Fruit fly (Drosophila melanogaster): ENCODE measurements around the gene Cdk5alpha.

Gene Cdk5alpha

DNA sequence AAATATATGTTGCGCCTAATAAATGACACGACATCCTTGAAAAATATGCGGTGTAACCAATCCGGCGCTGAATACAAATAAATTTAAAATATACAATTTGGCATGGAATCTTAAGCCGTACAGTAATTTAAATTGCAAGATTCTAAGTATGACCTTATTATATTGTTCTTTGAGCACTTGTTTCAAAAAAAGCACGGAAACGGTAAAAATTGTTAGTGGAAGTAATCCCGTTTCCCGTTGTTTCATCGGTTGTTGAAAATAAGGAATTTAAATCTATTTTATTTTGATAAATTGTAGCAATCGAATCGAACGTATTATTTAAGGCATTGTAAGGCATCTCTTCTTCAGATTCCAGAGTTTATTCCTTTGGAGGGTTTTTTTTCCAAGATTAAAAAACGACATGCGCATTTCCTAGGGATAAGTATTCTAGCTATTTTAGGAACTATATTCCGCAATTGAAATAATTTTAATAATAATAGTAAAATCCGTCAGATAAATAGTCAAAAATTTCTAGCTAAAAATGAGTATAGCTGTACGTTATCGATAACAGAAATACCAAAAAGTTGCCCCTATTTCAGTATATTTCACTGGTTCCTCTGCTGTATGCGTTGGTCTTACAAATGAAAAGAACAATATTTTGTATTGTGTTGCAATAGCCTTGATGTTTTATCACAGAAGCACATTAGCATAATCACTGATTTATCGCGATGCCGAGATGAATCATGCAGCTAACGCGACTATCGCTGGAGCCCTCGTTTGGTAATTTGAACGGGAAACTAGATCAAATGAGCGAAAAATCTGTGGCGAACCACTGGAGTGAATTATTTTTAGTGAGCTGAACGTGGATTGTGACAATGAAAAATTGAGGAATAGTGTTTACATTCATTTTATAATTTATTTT, 22.6 kb upstream of the Cdk5alpha start, which contains the start of gene GATAd:
TSS of gene GATAd (plus strand) at position 644 of the 901 bp plus-strand sequence.
- TF ChIP-seq Smox (GFP tag; optimal IDR thresholded peaks at IDR 0.05) = no peak
- TF ChIP-seq Eip78C (GFP tag) = peak; percentile 41
- no peak for TF ChIP-seq topi (GFP tag; optimal IDR thresholded peaks at IDR 0.05)
- TF ChIP-seq CG3032 (tag; optimal IDR thresholded peaks at IDR 0.05) = peak; percentile 1
- TF ChIP-seq esn (GFP tag; optimal IDR thresholded peaks at IDR 0.05) = peak; percentile 21
- peak; percentile 20 for TF ChIP-seq Sox14 (GFP tag; optimal IDR thresholded peaks at IDR 0.05)
- peak; percentile 16 for TF ChIP-seq vri (GFP tag; optimal IDR thresholded peaks at IDR 0.05)
- TF ChIP-seq Gug (GFP tag; IDR thresholded peaks at IDR 0.05) = no peak
- TF ChIP-seq dsx (GFP tag; optimal IDR thresholded peaks at IDR 0.05; ENCODE audit: poor library complexity, severe bottlenecking) = peak; percentile 28

DNA sequence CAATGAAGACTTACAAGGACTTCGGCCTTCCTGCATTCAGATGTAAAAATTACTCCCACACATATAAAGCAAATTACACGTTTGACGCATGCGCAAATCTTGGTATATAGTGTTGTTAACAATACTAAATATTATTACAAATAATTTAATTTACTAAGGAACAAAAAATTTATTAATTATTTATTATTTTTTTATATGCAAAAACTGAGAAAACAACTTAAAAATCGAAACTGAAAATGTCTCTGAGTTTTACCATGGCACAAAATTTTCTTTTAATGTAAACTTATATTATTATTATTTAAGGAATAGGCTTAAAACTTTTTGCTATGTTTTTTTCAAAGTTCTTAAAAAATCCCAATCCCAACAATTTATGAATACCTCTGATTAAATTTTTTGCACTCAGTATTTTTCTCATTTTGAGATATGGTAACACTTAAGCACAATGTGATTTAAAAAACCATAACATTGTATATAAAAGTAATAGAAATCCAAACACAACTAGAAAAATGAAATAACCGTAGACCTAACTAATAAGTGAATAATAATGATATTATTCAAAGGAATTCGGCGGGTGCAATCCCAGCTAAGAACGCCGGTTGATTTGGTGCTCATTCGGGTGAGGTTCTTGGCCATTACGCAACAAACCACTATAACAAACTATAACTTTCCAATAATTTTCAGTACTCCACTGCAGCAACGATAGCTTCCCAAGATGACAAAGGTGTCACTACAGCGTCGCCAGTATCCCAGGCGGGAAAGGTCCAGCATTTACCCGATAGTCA, 20.5 kb upstream of the Cdk5alpha start, which contains the start of the genes Schip1 and Cox10:
TSS of gene Schip1 (minus strand) at position 51 of the 782 bp plus-strand sequence.
TSS of gene Cox10 (plus strand) at position 406 of the 782 bp plus-strand sequence.
- TF ChIP-seq vri (GFP tag; optimal IDR thresholded peaks at IDR 0.05) (peak; percentile 39), Sox15 (GFP tag; optimal IDR thresholded peaks at IDR 0.05) (no peak), dsx (GFP tag; optimal IDR thresholded peaks at IDR 0.05; ENCODE audit: poor library complexity, severe bottlenecking) (peak; percentile 86), CG3032 (tag; optimal IDR thresholded peaks at IDR 0.05) (peak; percentile 12)

DNA sequence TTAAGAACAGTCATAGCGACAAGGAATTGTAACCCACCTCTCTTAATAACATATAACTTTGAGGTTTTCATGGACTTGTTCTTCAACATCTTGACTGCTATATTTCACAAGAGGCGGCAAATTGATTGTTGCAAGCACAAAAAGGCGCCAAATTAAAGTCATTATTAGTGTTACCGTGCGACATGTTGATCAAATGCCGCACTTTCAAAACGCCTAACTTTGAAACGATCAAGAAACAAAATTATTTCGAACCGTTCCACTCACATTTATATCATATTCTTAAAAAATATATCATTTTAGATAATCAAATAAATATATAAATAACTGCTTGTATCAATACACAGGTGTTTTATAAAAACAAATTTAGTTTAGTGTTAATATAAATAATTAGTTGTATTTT, 17.0 kb upstream of the Cdk5alpha start, which contains the start of gene RnrL:
TSS of gene RnrL (minus strand) at position 154 of the 400 bp plus-strand sequence.
- no peak for TF ChIP-seq fkh (GFP tag; optimal IDR thresholded peaks at IDR 0.05)
- no peak for TF ChIP-seq dac (GFP tag; optimal IDR thresholded peaks at IDR 0.05)
- no peak for TF ChIP-seq CG4318 (GFP tag; optimal IDR thresholded peaks at IDR 0.05)
- TF ChIP-seq dsx (GFP tag; optimal IDR thresholded peaks at IDR 0.05; ENCODE audit: poor library complexity, severe bottlenecking) = peak; percentile 7
- TF ChIP-seq CG6792 (GFP tag; optimal IDR thresholded peaks at IDR 0.05) = no peak
- no peak for TF ChIP-seq CG6808 (GFP tag; optimal IDR thresholded peaks at IDR 0.05)
- TF ChIP-seq CG32006 (GFP tag; optimal IDR thresholded peaks at IDR 0.05) = no peak

DNA sequence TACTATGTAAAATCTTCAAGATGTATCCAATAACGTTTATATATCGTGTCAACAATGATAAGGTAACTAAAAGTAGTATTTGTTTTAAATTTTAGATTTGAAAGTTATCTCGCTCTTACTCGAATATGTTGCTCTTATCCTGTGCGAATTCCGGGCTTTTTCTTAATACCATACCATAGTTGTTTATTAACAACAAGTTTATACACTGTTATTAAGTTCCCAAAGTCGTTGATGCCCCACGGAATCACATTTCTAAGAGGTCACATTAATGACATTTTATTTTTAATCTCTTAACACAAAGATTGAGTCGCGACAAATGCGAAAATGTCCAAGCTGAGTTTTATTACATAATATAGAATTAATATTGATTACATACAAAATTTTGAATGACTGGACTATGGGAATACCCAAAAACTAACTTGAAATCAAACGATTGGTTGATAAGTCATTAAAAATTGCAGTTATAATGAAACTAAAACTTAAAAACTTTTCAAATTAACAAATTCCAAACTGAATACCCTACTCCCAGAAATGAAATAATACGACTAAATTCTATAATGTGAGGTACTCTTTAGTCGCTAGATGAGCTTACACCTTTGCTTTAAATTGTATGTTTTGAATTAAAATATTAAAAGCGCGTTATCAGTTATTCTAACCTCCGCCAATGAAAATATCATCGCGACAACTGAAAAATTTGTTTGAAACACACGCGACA, 12.2 kb upstream of the Cdk5alpha start, which contains the start of gene CG5381:
TSS of gene CG5381 (minus strand) at position 330 of the 715 bp plus-strand sequence.
- TF ChIP-seq CG6276 (GFP tag; optimal IDR thresholded peaks at IDR 0.05) (no peak), vri (GFP tag; optimal IDR thresholded peaks at IDR 0.05) (peak; percentile 47), svp (GFP tag) (peak; percentile 93)

DNA sequence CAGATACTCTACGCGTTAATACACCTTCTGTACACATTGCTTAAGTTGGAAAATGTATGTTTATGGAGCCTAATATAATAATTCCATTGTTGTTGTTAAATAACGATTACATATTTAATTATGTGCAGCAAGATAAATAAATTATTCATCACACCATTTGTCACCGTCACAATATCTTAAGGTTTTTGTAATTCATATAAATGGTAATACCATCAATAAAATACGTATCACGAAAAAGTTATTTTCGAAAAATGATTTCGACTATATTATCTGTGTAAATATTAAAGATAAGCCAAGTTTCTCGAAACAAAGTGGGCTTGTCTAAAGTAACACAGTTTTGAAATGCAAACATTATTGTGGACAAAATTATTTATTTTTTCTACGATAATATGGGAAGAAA, 11.4 kb upstream of the Cdk5alpha start, which contains the start of gene CG4995:
TSS of gene CG4995 (plus strand) at position 301 of the 400 bp plus-strand sequence.
- TF ChIP-seq Hr38 (GFP tag; optimal IDR thresholded peaks at IDR 0.05) (no peak), Eip78C (GFP tag) (peak; percentile 61)

DNA sequence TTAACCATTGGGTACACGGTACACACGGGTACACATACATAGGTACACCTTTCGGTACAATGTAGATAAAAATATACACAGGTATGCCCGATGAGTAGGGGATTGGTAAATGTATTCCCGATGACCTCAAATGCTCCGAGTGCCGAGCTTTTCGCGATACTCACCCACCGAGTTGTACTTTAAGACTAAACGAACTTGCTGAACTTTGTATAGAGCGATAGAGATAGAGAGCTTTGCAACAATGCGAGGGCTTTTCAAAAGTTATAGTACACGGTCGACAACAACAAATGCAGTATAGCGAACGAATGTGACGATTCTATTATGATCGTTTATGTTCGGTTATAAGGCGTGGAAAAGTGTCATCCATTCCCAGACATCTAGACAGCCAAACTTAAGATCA, 10.9 kb upstream of the Cdk5alpha start:
- TF ChIP-seq Sox15 (GFP tag; optimal IDR thresholded peaks at IDR 0.05) (no peak), CG1621 (tag; optimal IDR thresholded peaks at IDR 0.05) (no peak), Gug (GFP tag; IDR thresholded peaks at IDR 0.05) (no peak), Eip78C (GFP tag) (peak; percentile 69), Ets21C (GFP tag; optimal IDR thresholded peaks at IDR 0.05) (no peak), acj6 (GFP tag; optimal IDR thresholded peaks at IDR 0.05) (no peak), CG7368 (GFP tag; optimal IDR thresholded peaks at IDR 0.05) (no peak), fkh (GFP tag; optimal IDR thresholded peaks at IDR 0.05) (no peak), vri (GFP tag; optimal IDR thresholded peaks at IDR 0.05) (peak; percentile 15), esn (GFP tag; optimal IDR thresholded peaks at IDR 0.05) (no peak), OdsH (GFP tag; optimal IDR thresholded peaks at IDR 0.05) (no peak), CG31627 (GFP tag; optimal IDR thresholded peaks at IDR 0.05) (no peak), ss (GFP tag; optimal IDR thresholded peaks at IDR 0.05) (no peak), CG15336 (GFP tag; IDR thresholded peaks at IDR 0.05) (peak; percentile 33; the same call in 1 of the 2 replicates), Eip93F (GFP tag; optimal IDR thresholded peaks at IDR 0.05) (peak; percentile 2), fd85E (GFP tag; optimal IDR thresholded peaks at IDR 0.05) (no peak), salr (GFP tag; optimal IDR thresholded peaks at IDR 0.05) (no peak), CG32006 (GFP tag; optimal IDR thresholded peaks at IDR 0.05) (no peak), Sox14 (GFP tag; optimal IDR thresholded peaks at IDR 0.05) (no peak), dsx (GFP tag; optimal IDR thresholded peaks at IDR 0.05; ENCODE audit: poor library complexity, severe bottlenecking) (peak; percentile 66), Hr4 (GFP tag; optimal IDR thresholded peaks at IDR 0.05) (no peak), CG3919 (GFP tag; optimal IDR thresholded peaks at IDR 0.05) (no peak)
